Fruit fly (Drosophila melanogaster) whole organism, embryonic: ENCODE data around the gene wb.
A peak's percentile ranks its signal among the peaks of the same experiment; 100 is the strongest.

Experiments
- Blimp-1 ChIP-seq: fragments of 200-800 bp; sonication (Bioruptor generic); optimal IDR thresholded peaks from 3 replicates; lab custom pipeline; 2018; ENCODE audit warnings: missing biosample characterization, missing genetic modification characterization, mild to moderate bottlenecking, moderate library complexity, missing genetic modification reagents
- CG10267 ChIP-seq: fragments of 200-800 bp; sonication (Bioruptor generic); optimal IDR thresholded peaks from 2 replicates; lab custom pipeline; 2018; ENCODE audit warnings: missing biosample characterization, mild to moderate bottlenecking, missing genetic modification characterization, moderate library complexity
- CG11504 ChIP-seq: fragments of 200-800 bp; sonication (Bioruptor generic); optimal IDR thresholded peaks from 3 replicates; lab custom pipeline; 2019; ENCODE audit warnings: missing biosample characterization, mild to moderate bottlenecking, missing genetic modification characterization, moderate library complexity
- CG12391 ChIP-seq: fragments of 200-800 bp; sonication (Bioruptor generic); optimal IDR thresholded peaks from 3 replicates; lab custom pipeline; 2018; ENCODE audit warnings: missing biosample characterization, mild to moderate bottlenecking, missing genetic modification characterization, moderate library complexity
- CG13287 ChIP-seq: fragments of 200-800 bp; sonication (Bioruptor generic); IDR thresholded peaks from 2 replicates; pipeline ENCODE4 v1.3.6; 2022; ENCODE audit warnings: missing biosample characterization, missing genetic modification characterization; ENCODE audit not compliant: partially characterized antibody
- CG14965 ChIP-seq: fragments of 200-800 bp; sonication (Bioruptor generic); optimal IDR thresholded peaks from 2 replicates; lab custom pipeline; 2016; ENCODE audit warnings: missing biosample characterization, missing genetic modification characterization, borderline replicate concordance
- CG1647 ChIP-seq: fragments of 200-800 bp; sonication (Bioruptor generic); optimal IDR thresholded peaks from 3 replicates; lab custom pipeline; 2016; ENCODE audit warnings: missing biosample characterization, missing genetic modification characterization
- CG18619 ChIP-seq: fragments of 200-800 bp; sonication (Bioruptor generic); optimal IDR thresholded peaks from 3 replicates; lab custom pipeline; 2017; ENCODE audit warnings: missing biosample characterization, mild to moderate bottlenecking, missing genetic modification characterization
- CG2116 ChIP-seq: fragments of 200-800 bp; sonication (Bioruptor generic); optimal IDR thresholded peaks from 3 replicates; lab custom pipeline; 2018; ENCODE audit warnings: missing biosample characterization, mild to moderate bottlenecking, missing genetic modification characterization
- CG4424 ChIP-seq: fragments of 200-800 bp; sonication (Bioruptor generic); optimal IDR thresholded peaks from 3 replicates; lab custom pipeline; 2016; ENCODE audit warnings: missing biosample characterization, missing genetic modification characterization
- CG4617 ChIP-seq: fragments of 200-800 bp; sonication (Bioruptor generic); optimal IDR thresholded peaks from 3 replicates; lab custom pipeline; 2016; ENCODE audit warnings: missing biosample characterization, missing genetic modification characterization, borderline replicate concordance
- CG6654 ChIP-seq: fragments of 200-800 bp; sonication (Bioruptor generic); optimal IDR thresholded peaks from 2 replicates; lab custom pipeline; 2017; ENCODE audit warnings: missing biosample characterization, mild to moderate bottlenecking, missing genetic modification characterization
- CG6683 ChIP-seq: fragments of 200-800 bp; sonication (Bioruptor generic); optimal IDR thresholded peaks from 2 replicates; lab custom pipeline; 2017; ENCODE audit warnings: missing biosample characterization, mild to moderate bottlenecking, missing genetic modification characterization, missing genetic modification reagents
- CG8281 ChIP-seq: fragments of 200-800 bp; sonication (Bioruptor generic); optimal IDR thresholded peaks from 2 replicates; lab custom pipeline; 2018; ENCODE audit warnings: missing biosample characterization, mild to moderate bottlenecking, missing genetic modification characterization, moderate library complexity
- CG9797 ChIP-seq: fragments of 200-800 bp; sonication (Bioruptor generic); optimal IDR thresholded peaks from 3 replicates; lab custom pipeline; 2018; ENCODE audit warnings: missing biosample characterization, mild to moderate bottlenecking, missing genetic modification characterization
- CrebB ChIP-seq: fragments of 200-800 bp; sonication (Bioruptor generic); optimal IDR thresholded peaks from 3 replicates; lab custom pipeline; 2018; ENCODE audit warnings: missing biosample characterization, mild to moderate bottlenecking, missing genetic modification characterization
- D19A ChIP-seq: fragments of 200-800 bp; optimal IDR thresholded peaks from 3 replicates; lab custom pipeline; 2019; ENCODE audit warnings: missing biosample characterization, mild to moderate bottlenecking, missing genetic modification characterization, moderate library complexity
- Doc2 ChIP-seq: fragments of 200-800 bp; sonication (Bioruptor generic); IDR thresholded peaks from 2 replicates; pipeline ENCODE4 v1.3.6; 2022; ENCODE audit warnings: missing biosample characterization, missing genetic modification characterization
- Dp ChIP-seq: fragments of 200-800 bp; sonication (Bioruptor generic); optimal IDR thresholded peaks from 2 replicates; lab custom pipeline; 2018; ENCODE audit warnings: missing biosample characterization, mild to moderate bottlenecking, missing genetic modification characterization, moderate library complexity
- Drgx ChIP-seq: fragments of 200-800 bp; sonication (Bioruptor generic); IDR thresholded peaks from 2 replicates; pipeline ENCODE4 v1.3.6; 2022; ENCODE audit warnings: missing biosample characterization, missing genetic modification characterization
- Fer1 ChIP-seq: fragments of 200-800 bp; sonication (Bioruptor generic); optimal IDR thresholded peaks from 2 replicates; lab custom pipeline; 2017; ENCODE audit warnings: missing biosample characterization, mild to moderate bottlenecking, missing genetic modification characterization
- Fer2 ChIP-seq: fragments of 200-800 bp; sonication (Bioruptor generic); optimal IDR thresholded peaks from 2 replicates; lab custom pipeline; 2018; ENCODE audit warnings: missing biosample characterization, mild to moderate bottlenecking, missing genetic modification characterization, moderate library complexity
- HLH3B ChIP-seq: fragments of 200-800 bp; sonication (Bioruptor generic); IDR thresholded peaks from 2 replicates; pipeline ENCODE4 v1.3.6; 2022; ENCODE audit warnings: missing biosample characterization, missing genetic modification characterization
- MESR4 ChIP-seq: fragments of 200-800 bp; sonication (Bioruptor generic); optimal IDR thresholded peaks from 2 replicates; lab custom pipeline; 2018; ENCODE audit warnings: missing biosample characterization, mild to moderate bottlenecking, missing genetic modification characterization, moderate library complexity
- Med ChIP-seq: fragments of 200-800 bp; sonication (Bioruptor generic); peaks from one replicate; lab custom pipeline; 2016; ENCODE audit warnings: missing biosample characterization, missing genetic modification characterization, mild to moderate bottlenecking, inconsistent platforms, moderate library complexity
- ap ChIP-seq: fragments of 200-800 bp; sonication (Bioruptor generic); IDR thresholded peaks from 2 replicates; pipeline ENCODE4 v1.3.6; 2022; ENCODE audit warnings: missing biosample characterization, missing genetic modification characterization
- bab2 ChIP-seq: fragments of 200-800 bp; sonication (Bioruptor generic); optimal IDR thresholded peaks from 2 replicates; lab custom pipeline; 2016; ENCODE audit warnings: missing biosample characterization, missing genetic modification characterization
- bbx ChIP-seq: fragments of 200-800 bp; sonication (Bioruptor generic); IDR thresholded peaks from 2 replicates; pipeline ENCODE4 v1.3.6; 2022; ENCODE audit warnings: missing biosample characterization, missing genetic modification characterization; ENCODE audit not compliant: partially characterized antibody
- bowl ChIP-seq: fragments of 200-800 bp; sonication (Bioruptor generic); IDR thresholded peaks from 2 replicates; pipeline ENCODE4 v1.3.6; 2022; ENCODE audit warnings: missing biosample characterization, missing genetic modification characterization
- chinmo ChIP-seq: fragments of 200-800 bp; sonication (Bioruptor generic); IDR thresholded peaks from 4 replicates; pipeline ENCODE4 v1.3.6; 2022; ENCODE audit warnings: missing biosample characterization, missing genetic modification characterization; ENCODE audit not compliant: partially characterized antibody
- ci ChIP-seq: fragments of 200-800 bp; sonication (Bioruptor generic); IDR thresholded peaks from 3 replicates; pipeline ENCODE4 v1.3.6; 2022; ENCODE audit warnings: missing biosample characterization, missing genetic modification characterization
- corto ChIP-seq: fragments of 200-800 bp; sonication (Bioruptor generic); optimal IDR thresholded peaks from 2 replicates; lab custom pipeline; 2016; ENCODE audit warnings: missing biosample characterization, mild to moderate bottlenecking, missing genetic modification characterization, moderate library complexity
- ftz-f1 ChIP-seq: fragments of 200-800 bp; sonication (Bioruptor generic); optimal IDR thresholded peaks from 2 replicates; lab custom pipeline; 2016; ENCODE audit warnings: missing biosample characterization, missing genetic modification characterization
- gsb-n ChIP-seq: fragments of 200-800 bp; sonication (Bioruptor generic); optimal IDR thresholded peaks from 3 replicates; lab custom pipeline; 2018; ENCODE audit warnings: missing biosample characterization, mild to moderate bottlenecking, missing genetic modification characterization
- jumu ChIP-seq: fragments of 200-800 bp; sonication (Bioruptor generic); optimal IDR thresholded peaks from 3 replicates; lab custom pipeline; 2016; ENCODE audit warnings: missing biosample characterization, missing genetic modification characterization
- mld ChIP-seq: fragments of 200-800 bp; sonication (Bioruptor generic); IDR thresholded peaks from 3 replicates; pipeline ENCODE4 v1.3.6; 2022; ENCODE audit warnings: missing biosample characterization, missing genetic modification characterization; ENCODE audit not compliant: partially characterized antibody
- nerfin-1 ChIP-seq: fragments of 200-800 bp; sonication (Bioruptor generic); optimal IDR thresholded peaks from 3 replicates; lab custom pipeline; 2019; ENCODE audit warnings: missing biosample characterization, mild to moderate bottlenecking, missing genetic modification characterization, moderate library complexity
- pnt ChIP-seq: fragments of 200-800 bp; sonication (Bioruptor generic); optimal IDR thresholded peaks from 3 replicates; lab custom pipeline; 2016; ENCODE audit warnings: missing biosample characterization, missing genetic modification characterization
- row ChIP-seq: fragments of 200-800 bp; sonication (Bioruptor generic); IDR thresholded peaks from 3 replicates; pipeline ENCODE4 v1.3.6; 2022; ENCODE audit warnings: missing biosample characterization, missing genetic modification characterization
- sens ChIP-seq: fragments of 200-800 bp; sonication (Bioruptor generic); peaks from one replicate; lab custom pipeline; 2016; ENCODE audit warnings: missing biosample characterization, missing genetic modification characterization
- seq ChIP-seq: fragments of 200-800 bp; sonication (Bioruptor generic); IDR thresholded peaks from 2 replicates; pipeline ENCODE4 v1.3.6; 2022; ENCODE audit warnings: missing biosample characterization, missing genetic modification characterization
- slou ChIP-seq: fragments of 200-800 bp; sonication (Bioruptor generic); optimal IDR thresholded peaks from 3 replicates; lab custom pipeline; 2016; ENCODE audit warnings: missing biosample characterization, missing genetic modification characterization
- sr ChIP-seq: fragments of 200-800 bp; sonication (Bioruptor generic); IDR thresholded peaks from 3 replicates; pipeline ENCODE4 v1.3.6; 2022; ENCODE audit warnings: missing biosample characterization, missing genetic modification characterization
- ttk ChIP-seq: fragments of 200-800 bp; sonication (Bioruptor generic); IDR thresholded peaks from 2 replicates; pipeline ENCODE4 v2.1.2; 2022; ENCODE audit warnings: missing biosample characterization, missing genetic modification characterization
- unc-4 ChIP-seq: fragments of 200-800 bp; sonication (Bioruptor generic); IDR thresholded peaks from 2 replicates; pipeline ENCODE4 v1.3.6; 2022; ENCODE audit warnings: missing biosample characterization, missing genetic modification characterization; ENCODE audit not compliant: partially characterized antibody

wb gene

DNA sequence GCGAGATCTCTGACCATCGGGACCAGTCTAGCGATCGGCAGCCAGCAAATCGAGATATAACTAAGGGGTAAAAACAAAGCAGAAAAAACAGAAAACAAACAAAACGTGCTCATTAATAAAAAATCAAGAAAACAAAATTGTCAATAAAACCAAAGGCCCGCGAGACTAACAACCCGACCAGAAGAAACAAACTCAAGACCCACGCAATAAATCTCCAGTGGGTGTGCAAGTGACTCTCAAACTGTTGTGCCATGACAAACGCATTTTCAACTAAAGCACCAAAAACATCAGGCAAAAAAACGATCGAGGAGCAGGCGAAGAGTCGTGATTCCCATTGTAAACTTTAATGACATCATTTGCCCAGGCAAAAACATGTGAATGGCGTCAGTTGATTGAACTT is 55.2 kb downstream of the wb start:
- TF ChIP-seq sr (peak; percentile 93), CG8281 (tag; lab: Kevin White, UChicago) (no peak), D19A (tag; lab: Kevin White, UChicago) (no peak), ttk (GFP tag; lab: Robert Waterston, UW) (no peak), ap (GFP tag; lab: Robert Waterston, UW) (no peak), nerfin-1 (tag; lab: Kevin White, UChicago) (no peak), Blimp-1 (GFP tag; lab: Kevin White, UChicago) (no peak), chinmo (GFP tag; lab: Robert Waterston, UW) (0 out of 4 replicates have a peak, but pooled peaks have one; percentile 56), bab2 (GFP tag; lab: Kevin White, UChicago) (no peak), CG6654 (GFP tag; lab: Kevin White, UChicago) (peak; percentile 90), pnt (no peak), Fer2 (tag; lab: Kevin White, UChicago) (no peak), slou (GFP tag; lab: Kevin White, UChicago) (no peak)

dm6 chr2L:14318600-14318999 is 55.8 kb downstream of the wb start:
- TF ChIP-seq Doc2 (GFP tag; lab: Robert Waterston, UW) (no peak), CG11504 (peak; percentile 12), CG4617 (GFP tag; lab: Kevin White, UChicago) (no peak), mld (GFP tag; lab: Robert Waterston, UW) (no peak), row (0 out of 3 replicates have a peak, but pooled peaks have one; percentile 11), HLH3B (GFP tag; lab: Robert Waterston, UW) (peak; percentile 32; the same call in 1 of the 2 replicates), chinmo (GFP tag; lab: Robert Waterston, UW) (0 out of 4 replicates have a peak, but pooled peaks have one; percentile 14), Drgx (GFP tag; lab: Robert Waterston, UW) (peak; percentile 49)

dm6 chr2L:14319005-14319404 is 56.2 kb downstream of the wb start:
- TF ChIP-seq Med (GFP tag; lab: Kevin White, UChicago) (peak; percentile 11), sr (peak; percentile 97), ftz-f1 (GFP tag; lab: Kevin White, UChicago) (no peak)
- TF ChIP-seq, all 482 proteins: peak for 2

dm6 chr2L:14333965-14334364 is 71.1 kb downstream of the wb start, which contains the start of gene CG33090:
Gene CG33090, plus strand, starts transcription at chr2L:14334158.
- 0 out of 2 replicates have a peak, but pooled peaks have one; percentile 17 for TF ChIP-seq unc-4
- TF ChIP-seq CG4424 (GFP tag; lab: Kevin White, UChicago): no peak
- TF ChIP-seq jumu (GFP tag; lab: Kevin White, UChicago): no peak
- TF ChIP-seq CG6683 (GFP tag; lab: Kevin White, UChicago): no peak
- TF ChIP-seq seq: no peak
- TF ChIP-seq CG18619 (GFP tag; lab: Kevin White, UChicago): no peak
- TF ChIP-seq CG2116 (GFP tag; lab: Kevin White, UChicago): peak; percentile 50
- peak; percentile 30; the same call in 1 of the 2 replicates for TF ChIP-seq bbx (GFP tag; lab: Robert Waterston, UW)
- no peak for TF ChIP-seq CG14965 (GFP tag; lab: Kevin White, UChicago)
- peak; percentile 32 for TF ChIP-seq sens (GFP tag; lab: Kevin White, UChicago)
- TF ChIP-seq CG12391 (tag; lab: Kevin White, UChicago): no peak
- peak; percentile 49 for TF ChIP-seq CG9797 (GFP tag; lab: Kevin White, UChicago)
- no peak for TF ChIP-seq Fer1 (GFP tag; lab: Kevin White, UChicago)
- TF ChIP-seq Dp: peak; percentile 89
- no peak for TF ChIP-seq CG1647 (GFP tag; lab: Kevin White, UChicago)
- no peak for TF ChIP-seq corto (GFP tag; lab: Kevin White, UChicago)
- TF ChIP-seq MESR4 (GFP tag; lab: Kevin White, UChicago): peak; percentile 8
- no peak for TF ChIP-seq CG10267
- TF ChIP-seq CG13287 (GFP tag; lab: Robert Waterston, UW): peak; percentile 66; the same call in 1 of the 2 replicates
- TF ChIP-seq gsb-n (tag; lab: Kevin White, UChicago): no peak
- no peak for TF ChIP-seq CrebB
- TF ChIP-seq bowl (GFP tag; lab: Robert Waterston, UW): no peak
- no peak; the same call in 2 of the 3 replicates for TF ChIP-seq ci (GFP tag; lab: Robert Waterston, UW)
